Worm (Caenorhabditis elegans) whole organism, mixed stage, embryonic: ENCODE data around the gene dmsr-14.

ENCODE experiments used
- nhr-12 ChIP-seq: fragments of 150-350 bp; optimal IDR thresholded peaks from 2 replicates; lab custom pipeline; 2014; ENCODE audit warnings: missing biosample characterization, missing genetic modification characterization
- pha-4 ChIP-seq: fragments of 150-350 bp; optimal IDR thresholded peaks from 2 replicates; lab custom pipeline; 2018; ENCODE audit warnings: missing biosample characterization, missing genetic modification reagents, missing genetic modification characterization
- snpc-4 ChIP-seq: fragments of 150-350 bp; optimal IDR thresholded peaks from 2 replicates; lab custom pipeline; 2014; ENCODE audit warnings: missing biosample characterization, missing genetic modification characterization

- TF ChIP-seq nhr-12 (no peak), pha-4 (tag; lab: Kevin White, UChicago) (no peak), snpc-4 (tag; lab: Kevin White, UChicago) (no peak)
Observed at ce11 chrV:6842437-6842836, 25.4 kb upstream of the dmsr-14 start, which contains the start of gene T15B7.1.
